Fruit fly (Drosophila melanogaster): ENCODE measurements around the gene brk.

Gene brk

dm6 chrX:7301351-7302328, 6.1 kb upstream of the brk start (continued):
- no peak for TF ChIP-seq CG1647 (GFP tag; optimal IDR thresholded peaks at IDR 0.05)
- TF ChIP-seq Camta (GFP tag; optimal IDR thresholded peaks at IDR 0.05): peak; percentile 63
- TF ChIP-seq wek (GFP tag; optimal IDR thresholded peaks at IDR 0.05): no peak
- peak; percentile 67 for TF ChIP-seq CG12391 (tag; optimal IDR thresholded peaks at IDR 0.05)
- no peak for TF ChIP-seq oc (tag; optimal IDR thresholded peaks at IDR 0.05)
- peak; percentile 35 for TF ChIP-seq CG10366 (GFP tag; IDR thresholded peaks at IDR 0.05)
- TF ChIP-seq CG14965 (GFP tag; optimal IDR thresholded peaks at IDR 0.05; ENCODE audit: borderline replicate concordance): no peak
- TF ChIP-seq E2f1 (GFP tag; IDR thresholded peaks at IDR 0.05): peak; percentile 15; the same call in 1 of the 2 replicates
- TF ChIP-seq tgo (GFP tag; IDR thresholded peaks at IDR 0.05): peak; percentile 27; the same call in 1 of the 3 replicates
- TF ChIP-seq CG8944 (GFP tag; optimal IDR thresholded peaks at IDR 0.05): no peak
- TF ChIP-seq Nf-YB (GFP tag; optimal IDR thresholded peaks at IDR 0.05): peak; percentile 49
- TF ChIP-seq dmrt11E (tag; optimal IDR thresholded peaks at IDR 0.05): peak; percentile 74
- TF ChIP-seq ssp (GFP tag; IDR thresholded peaks at IDR 0.05): 0 out of 2 replicates have a peak, but pooled peaks have one; percentile 15
- TF ChIP-seq CG4424 (GFP tag; optimal IDR thresholded peaks at IDR 0.05): peak; percentile 68
- TF ChIP-seq Nf-YC (tag; optimal IDR thresholded peaks at IDR 0.05): peak; percentile 57
- peak; percentile 35; the same call in 1 of the 2 replicates for TF ChIP-seq CG4730 (GFP tag; IDR thresholded peaks at IDR 0.05)
- 0 out of 2 replicates have a peak, but pooled peaks have one; percentile 5 for TF ChIP-seq Nf-YA (GFP tag; IDR thresholded peaks at IDR 0.05)
- peak; percentile 58 for TF ChIP-seq row (GFP tag; IDR thresholded peaks at IDR 0.05)
- peak; percentile 65 for TF ChIP-seq D19A (tag; optimal IDR thresholded peaks at IDR 0.05)
- no peak for TF ChIP-seq CG34376 (GFP tag; optimal IDR thresholded peaks at IDR 0.05)
- peak; percentile 11 for TF ChIP-seq CG12219 (GFP tag; optimal IDR thresholded peaks at IDR 0.05)
- peak; percentile 14 for TF ChIP-seq CG10565 (GFP tag; optimal IDR thresholded peaks at IDR 0.05)
- no peak for TF ChIP-seq CG16779 (GFP tag; IDR thresholded peaks at IDR 0.05)
- peak; percentile 35 for TF ChIP-seq CG15011 (GFP tag; optimal IDR thresholded peaks at IDR 0.05)
- TF ChIP-seq CG9797 (GFP tag; optimal IDR thresholded peaks at IDR 0.05): no peak
- TF ChIP-seq cwo (GFP tag; optimal IDR thresholded peaks at IDR 0.05): peak; percentile 6
- no peak for TF ChIP-seq Ets97D (GFP tag; optimal IDR thresholded peaks at IDR 0.05)
- peak; percentile 87 for TF ChIP-seq CG7556 (GFP tag; optimal IDR thresholded peaks at IDR 0.05)
- peak; percentile 18 for TF ChIP-seq Fer1 (GFP tag; optimal IDR thresholded peaks at IDR 0.05)
- peak; percentile 45 for TF ChIP-seq CG13296 (GFP tag; optimal IDR thresholded peaks at IDR 0.05)
- TF ChIP-seq stc (GFP tag; IDR thresholded peaks at IDR 0.05): peak; percentile 35; the same call in 1 of the 2 replicates
- TF ChIP-seq fd102C (GFP tag; optimal IDR thresholded peaks at IDR 0.05): no peak
- no peak for TF ChIP-seq Sin3A (optimal IDR thresholded peaks at IDR 0.05)
- peak; percentile 50 for TF ChIP-seq CG6654 (GFP tag; optimal IDR thresholded peaks at IDR 0.05)
- TF ChIP-seq CG7745 (tag; optimal IDR thresholded peaks at IDR 0.05): no peak
- peak; percentile 43 for TF ChIP-seq lilli (GFP tag; optimal IDR thresholded peaks at IDR 0.05)
- TF ChIP-seq lola (GFP tag; optimal IDR thresholded peaks at IDR 0.05): peak in 1 of 3 experiments; percentile 86
- peak; percentile 7 for TF ChIP-seq chn (GFP tag; optimal IDR thresholded peaks at IDR 0.05)
- TF ChIP-seq CG7839 (tag; optimal IDR thresholded peaks at IDR 0.05): peak; percentile 66
- TF ChIP-seq Blimp-1 (GFP tag; optimal IDR thresholded peaks at IDR 0.05): no peak
- TF ChIP-seq sens (GFP tag): peak; percentile 95
- TF ChIP-seq Ada2b (GFP tag; IDR thresholded peaks at IDR 0.05): peak; percentile 33
- no peak for TF ChIP-seq MBD-R2 (GFP tag; IDR thresholded peaks at IDR 0.05)
- TF ChIP-seq luna (GFP tag; optimal IDR thresholded peaks at IDR 0.05): no peak
- TF ChIP-seq exex (tag; optimal IDR thresholded peaks at IDR 0.05): peak; percentile 26
- TF ChIP-seq wdn (GFP tag; IDR thresholded peaks at IDR 0.05): 0 out of 2 replicates have a peak, but pooled peaks have one; percentile 13
- peak; percentile 12 to 45 for TF ChIP-seq chif (GFP tag; optimal IDR thresholded peaks at IDR 0.05)
